Fruit fly (Drosophila melanogaster): ENCODE results near the gene CG15601.

Gene CG15601

DNA sequence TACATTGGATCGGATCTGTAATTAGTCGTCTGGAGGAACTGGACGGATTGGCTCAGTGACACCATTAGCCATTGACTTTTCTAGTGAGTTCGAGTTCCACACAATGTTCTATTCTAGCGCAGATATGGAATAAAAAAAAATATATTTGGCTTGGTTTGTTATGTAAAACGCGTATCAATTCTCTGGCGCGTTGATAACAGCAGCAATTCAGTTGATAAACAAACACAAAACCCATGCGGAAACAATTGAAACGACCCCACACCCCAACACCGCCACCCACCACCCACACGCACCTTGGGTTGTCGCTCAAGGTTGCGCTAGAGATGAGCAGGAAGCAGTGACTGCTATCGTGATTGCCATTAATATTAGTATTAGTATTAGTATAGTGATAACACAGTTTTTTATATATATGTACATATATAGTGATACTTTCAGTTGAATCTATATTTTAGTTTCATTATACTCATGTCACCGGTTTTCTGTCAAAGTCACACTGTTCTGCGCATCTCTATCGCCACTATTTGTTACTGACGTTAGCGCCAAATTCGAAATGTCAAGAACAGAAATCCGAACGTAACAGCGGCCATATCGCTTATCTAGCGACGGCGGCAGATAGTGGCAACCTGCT lies 12.8 kb upstream of the CG15601 start (continued):
- peak; percentile 67 for TF ChIP-seq CG17802 (tag; optimal IDR thresholded peaks at IDR 0.05)
- TF ChIP-seq Eip74EF (GFP tag; optimal IDR thresholded peaks at IDR 0.05), result peak in 1 of 2 experiments; percentile 100
- TF ChIP-seq otp (GFP tag; IDR thresholded peaks at IDR 0.05), result peak; percentile 85
- peak; percentile 90 for TF ChIP-seq CG31224 (GFP tag; IDR thresholded peaks at IDR 0.05)
- TF ChIP-seq CG18011 (GFP tag; optimal IDR thresholded peaks at IDR 0.05), result peak; percentile 76
- TF ChIP-seq CG9876 (GFP tag; optimal IDR thresholded peaks at IDR 0.05), result no peak
- TF ChIP-seq CG3995 (GFP tag; optimal IDR thresholded peaks at IDR 0.05), result peak; percentile 99
- TF ChIP-seq CG2678 (tag; optimal IDR thresholded peaks at IDR 0.05), result peak; percentile 94
- peak; percentile 78 for TF ChIP-seq CrebB (tag; optimal IDR thresholded peaks at IDR 0.05)
- peak; percentile 76 for TF ChIP-seq Nf-YC (tag; optimal IDR thresholded peaks at IDR 0.05)
- peak; percentile 95 for TF ChIP-seq Ets65A (GFP tag)
- TF ChIP-seq CG8290 (GFP tag; optimal IDR thresholded peaks at IDR 0.05), result peak; percentile 86
- peak in 1 of 2 experiments; percentile 82 for TF ChIP-seq CG8290 (tag; optimal IDR thresholded peaks at IDR 0.05)
- peak; percentile 97 for TF ChIP-seq zfh1 (GFP tag; IDR thresholded peaks at IDR 0.05)
- TF ChIP-seq schlank (tag; optimal IDR thresholded peaks at IDR 0.05), result peak; percentile 80
- peak; percentile 88 for TF ChIP-seq seq (GFP tag; IDR thresholded peaks at IDR 0.05)
- peak; percentile 72 for TF ChIP-seq run (tag; optimal IDR thresholded peaks at IDR 0.05)
- peak; percentile 82 for TF ChIP-seq sim (GFP tag; IDR thresholded peaks at IDR 0.05)
- peak; percentile 89 for TF ChIP-seq trh (GFP tag; optimal IDR thresholded peaks at IDR 0.05)
- TF ChIP-seq CG6272 (GFP tag; IDR thresholded peaks at IDR 0.05), result peak; percentile 89
- peak; percentile 88 for TF ChIP-seq CG1603 (tag; optimal IDR thresholded peaks at IDR 0.05)
- TF ChIP-seq disco-r (GFP tag; optimal IDR thresholded peaks at IDR 0.05), result peak; percentile 9
- TF ChIP-seq eve (GFP tag; optimal IDR thresholded peaks at IDR 0.05), result no peak
- peak; percentile 89 for TF ChIP-seq croc (GFP tag; conservative IDR thresholded peaks at IDR 0.05)
- TF ChIP-seq gt (GFP tag; IDR thresholded peaks at IDR 0.05), result peak; percentile 80
- no peak for TF ChIP-seq CHES-1-like (GFP tag; optimal IDR thresholded peaks at IDR 0.05)
- peak; percentile 97 for TF ChIP-seq CG10543 (GFP tag; optimal IDR thresholded peaks at IDR 0.05)
- peak; percentile 76 for TF ChIP-seq jing (GFP tag; optimal IDR thresholded peaks at IDR 0.05)
- peak; percentile 82 for TF ChIP-seq ems (GFP tag; optimal IDR thresholded peaks at IDR 0.05)
- TF ChIP-seq CG14860 (GFP tag; IDR thresholded peaks at IDR 0.05; ENCODE audit: partially characterized antibody), result no peak
- peak; percentile 95 for TF ChIP-seq Fer3 (tag; optimal IDR thresholded peaks at IDR 0.05)
- TF ChIP-seq dpn (GFP tag; optimal IDR thresholded peaks at IDR 0.05), result peak; percentile 68 to 91
- peak; percentile 74 for TF ChIP-seq CG10274 (GFP tag; optimal IDR thresholded peaks at IDR 0.05)
- peak; percentile 87 for TF ChIP-seq Blimp-1 (GFP tag; optimal IDR thresholded peaks at IDR 0.05)
- TF ChIP-seq Chrac-16 (GFP tag; optimal IDR thresholded peaks at IDR 0.05), result peak; percentile 88
- peak; percentile 81 for TF ChIP-seq CG6254 (GFP tag; optimal IDR thresholded peaks at IDR 0.05)
- peak; percentile 65 for TF ChIP-seq nom (GFP tag; optimal IDR thresholded peaks at IDR 0.05)
- TF ChIP-seq CG11456 (GFP tag; IDR thresholded peaks at IDR 0.05), result peak; percentile 93
- no peak for TF ChIP-seq usp (GFP tag; optimal IDR thresholded peaks at IDR 0.05)
- peak; percentile 92 for TF ChIP-seq CG14441 (GFP tag; IDR thresholded peaks at IDR 0.05)
- peak; percentile 90 for TF ChIP-seq Gug (GFP tag; IDR thresholded peaks at IDR 0.05)
- TF ChIP-seq Side (GFP tag; optimal IDR thresholded peaks at IDR 0.05), result peak; percentile 51
- peak; percentile 85 for TF ChIP-seq CG7357 (GFP tag; IDR thresholded peaks at IDR 0.05)
- TF ChIP-seq btn (GFP tag; optimal IDR thresholded peaks at IDR 0.05), result no peak
- peak; percentile 87 for TF ChIP-seq CG14050 (GFP tag; IDR thresholded peaks at IDR 0.05)
- peak; percentile 93 for TF ChIP-seq tin (GFP tag; optimal IDR thresholded peaks at IDR 0.05)
- no peak for TF ChIP-seq br (optimal IDR thresholded peaks at IDR 0.05)
- peak; percentile 84 for TF ChIP-seq Hsf (GFP tag; optimal IDR thresholded peaks at IDR 0.05)
- TF ChIP-seq CG12219 (GFP tag; optimal IDR thresholded peaks at IDR 0.05), result peak; percentile 83
- peak; percentile 84 for TF ChIP-seq D19B (GFP tag; optimal IDR thresholded peaks at IDR 0.05)
- TF ChIP-seq Dip2 (GFP tag; IDR thresholded peaks at IDR 0.05), result peak; percentile 62

Measured in whole organism, embryonic.